Worm (Caenorhabditis elegans) whole organism, L4 larva: ENCODE measurements around the gene F44D12.19.

Source experiments
- R02D3.7 ChIP-seq: fragments of 150-350 bp; sonication (generic microtip); optimal IDR thresholded peaks from 3 replicates; lab custom pipeline; 2014; ENCODE audit warnings: missing biosample characterization, missing genetic modification characterization
- attf-4 ChIP-seq: sonication (generic microtip); optimal IDR thresholded peaks from 3 replicates; lab custom pipeline; 2017; ENCODE audit warnings: missing biosample characterization, missing genetic modification characterization
- ceh-82 ChIP-seq: sonication (generic microtip); optimal IDR thresholded peaks from 2 replicates; lab custom pipeline; 2017; ENCODE audit warnings: missing biosample characterization, missing genetic modification characterization
- ces-1 ChIP-seq: fragments of 150-350 bp; sonication (generic microtip); optimal IDR thresholded peaks from 4 replicates; lab custom pipeline; 2014; ENCODE audit warnings: missing biosample characterization, missing genetic modification reagents, missing genetic modification characterization
- daf-12 ChIP-seq: fragments of 150-350 bp; optimal IDR thresholded peaks from 2 replicates; lab custom pipeline; 2014; ENCODE audit warnings: missing biosample characterization, missing genetic modification reagents, missing genetic modification characterization
- dpl-1 ChIP-seq: fragments of 150-350 bp; optimal IDR thresholded peaks from 2 replicates; lab custom pipeline; 2014; ENCODE audit warnings: missing biosample characterization, missing genetic modification reagents, missing genetic modification characterization
- fkh-10 ChIP-seq: fragments of 150-350 bp; optimal IDR thresholded peaks from 2 replicates; lab custom pipeline; 2014; ENCODE audit warnings: missing biosample characterization, missing genetic modification reagents, missing genetic modification characterization
- jun-1 ChIP-seq: fragments of 150-350 bp; optimal IDR thresholded peaks from 2 replicates; lab custom pipeline; 2014; ENCODE audit warnings: missing biosample characterization, missing genetic modification reagents, missing genetic modification characterization
- nhr-102 ChIP-seq: sonication (generic microtip); optimal IDR thresholded peaks from 2 replicates; lab custom pipeline; 2016; ENCODE audit warnings: mild to moderate bottlenecking, missing genetic modification characterization, moderate library complexity, missing compliant biosample characterization
- nhr-237 ChIP-seq: sonication (generic microtip); optimal IDR thresholded peaks from 2 replicates; lab custom pipeline; 2017; ENCODE audit warnings: missing biosample characterization, missing genetic modification characterization
- nhr-48 ChIP-seq: sonication (generic microtip); optimal IDR thresholded peaks from 2 replicates; lab custom pipeline; 2016; ENCODE audit warnings: mild to moderate bottlenecking, missing genetic modification characterization, missing compliant biosample characterization
- pha-4 ChIP-seq, 2 experiments: fragments of 150-350 bp in 1 of 2; fragments of 200-800 bp in 1 of 2; sonication (Bioruptor generic) in 1 of 2; IDR thresholded peaks in 1 of 2; optimal IDR thresholded peaks in 1 of 2; 2 replicates each; pipeline versions ENCODE4 v1.3.6 to Lab custom; 2014 to 2022; ENCODE audit warnings: missing genetic modification characterization in 2 of 2, missing genetic modification reagents in 2 of 2, missing biosample characterization in 1 of 2, missing compliant biosample characterization in 1 of 2
- snpc-4 ChIP-seq: fragments of 150-350 bp; optimal IDR thresholded peaks from 2 replicates; lab custom pipeline; 2014; ENCODE audit warnings: missing biosample characterization, missing genetic modification characterization
- spr-1 ChIP-seq: sonication (generic microtip); optimal IDR thresholded peaks from 2 replicates; lab custom pipeline; 2016; ENCODE audit warnings: mild to moderate bottlenecking, missing genetic modification characterization, missing compliant biosample characterization

DNA sequence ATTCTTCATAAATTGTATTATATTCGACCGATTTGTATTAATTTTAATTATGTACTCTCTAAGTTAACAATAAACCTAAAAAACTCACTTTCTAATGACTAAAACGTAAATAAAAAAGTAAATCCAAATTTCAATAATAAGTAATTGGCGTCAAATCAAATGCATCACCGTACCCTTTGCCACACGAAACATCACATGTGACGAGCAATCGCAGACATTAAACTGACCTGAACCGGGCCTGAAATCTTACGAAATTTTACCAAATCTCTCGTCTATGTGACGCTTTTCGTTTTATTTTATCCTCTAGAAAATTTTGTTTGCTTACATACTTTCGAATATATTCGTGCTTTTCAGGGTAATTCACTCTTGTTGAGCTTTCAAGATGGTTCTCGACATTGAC is 18.0 kb upstream of the F44D12.19 start, which contains the start of the genes C47E12.2 and sars-1:
- TF ChIP-seq dpl-1 (GFP tag; lab: Kevin White, UChicago) = no peak
- TF ChIP-seq nhr-237 (tag; lab: Kevin White, UChicago) = no peak
- TF ChIP-seq ces-1 = no peak
- no peak for TF ChIP-seq attf-4 (tag; lab: Kevin White, UChicago)
- TF ChIP-seq daf-12 (tag; lab: Kevin White, UChicago) = no peak
- TF ChIP-seq ceh-82 (tag; lab: Kevin White, UChicago) = no peak
- no peak for TF ChIP-seq fkh-10
- TF ChIP-seq nhr-48 (tag; lab: Kevin White, UChicago) = no peak
- no peak for TF ChIP-seq R02D3.7 (tag; lab: Kevin White, UChicago)
- TF ChIP-seq jun-1 (tag; lab: Kevin White, UChicago) = no peak
- TF ChIP-seq snpc-4 (tag; lab: Kevin White, UChicago) = no peak
- no peak for TF ChIP-seq spr-1 (tag; lab: Kevin White, UChicago)
- TF ChIP-seq pha-4 (GFP tag; IDR thresholded peaks at IDR 0.05; lab: Robert Waterston, UW) = no peak
- TF ChIP-seq pha-4 (tag; optimal IDR thresholded peaks at IDR 0.05; lab: Kevin White, UChicago) = no peak
- no peak for TF ChIP-seq nhr-102 (tag; lab: Kevin White, UChicago)
